Worm (Caenorhabditis elegans) whole organism, mixed stage, embryonic: ENCODE measurements around the gene F31F7.2.

Experiments
- ceh-83 ChIP-seq: fragments of 200-800 bp; sonication (Bioruptor generic); optimal IDR thresholded peaks from 2 replicates; lab custom pipeline; 2018; ENCODE audit warnings: mild to moderate bottlenecking, missing genetic modification characterization, missing compliant biosample characterization
- elt-3 ChIP-seq: fragments of 150-350 bp; optimal IDR thresholded peaks from 2 replicates; lab custom pipeline; 2014; ENCODE audit warnings: missing biosample characterization, missing genetic modification characterization
- flh-1 ChIP-seq: fragments of 200-800 bp; sonication (Bioruptor generic); optimal IDR thresholded peaks from 2 replicates; lab custom pipeline; 2018; ENCODE audit warnings: mild to moderate bottlenecking, missing genetic modification characterization, moderate library complexity, missing compliant biosample characterization
- lin-13 ChIP-seq: fragments of 150-350 bp; optimal IDR thresholded peaks from 2 replicates; lab custom pipeline; 2014; ENCODE audit warnings: missing biosample characterization, missing genetic modification characterization
- nhr-237 ChIP-seq: fragments of 150-350 bp; optimal IDR thresholded peaks from 2 replicates; lab custom pipeline; 2014; ENCODE audit warnings: missing biosample characterization, missing genetic modification characterization
- nhr-76 ChIP-seq: sonication (generic microtip); optimal IDR thresholded peaks from 2 replicates; lab custom pipeline; 2017; ENCODE audit warnings: missing biosample characterization, missing genetic modification characterization
- pha-4 ChIP-seq: fragments of 150-350 bp; optimal IDR thresholded peaks from 2 replicates; lab custom pipeline; 2018; ENCODE audit warnings: missing biosample characterization, missing genetic modification reagents, missing genetic modification characterization
- snpc-4 ChIP-seq: fragments of 150-350 bp; optimal IDR thresholded peaks from 2 replicates; lab custom pipeline; 2014; ENCODE audit warnings: missing biosample characterization, missing genetic modification characterization
- unc-62 ChIP-seq: fragments of 150-350 bp; optimal IDR thresholded peaks from 2 replicates; lab custom pipeline; 2014; ENCODE audit warnings: missing biosample characterization, missing genetic modification reagents, missing genetic modification characterization

ce11 chrV:6224019-6224335 is 46.7 kb upstream of the F31F7.2 start:
- TF ChIP-seq pha-4: no peak
- no peak for TF ChIP-seq elt-3 (tag; lab: Kevin White, UChicago)
- TF ChIP-seq ceh-83 (GFP tag; lab: Kevin White, UChicago): no peak
- no peak for TF ChIP-seq unc-62
- no peak for TF ChIP-seq nhr-76 (tag; lab: Kevin White, UChicago)
- no peak for TF ChIP-seq snpc-4 (tag; lab: Kevin White, UChicago)
- TF ChIP-seq nhr-237 (tag; lab: Kevin White, UChicago): no peak
- TF ChIP-seq lin-13 (tag; lab: Kevin White, UChicago): no peak
- TF ChIP-seq flh-1 (GFP tag; lab: Kevin White, UChicago): no peak
